Fruit fly (Drosophila melanogaster) whole organism, embryonic: ENCODE data around the gene Dus1.

Experiments
- Atf3 ChIP-seq: fragments of 200-800 bp; sonication (Bioruptor generic); optimal IDR thresholded peaks from 3 replicates; lab custom pipeline; 2016; ENCODE audit warnings: missing biosample characterization, missing genetic modification characterization
- Bgb ChIP-seq: fragments of 200-800 bp; sonication (Bioruptor generic); IDR thresholded peaks from 2 replicates; pipeline ENCODE4 v1.3.6; 2022; ENCODE audit warnings: missing biosample characterization, missing genetic modification characterization; ENCODE audit not compliant: partially characterized antibody
- CG10366 ChIP-seq: fragments of 200-800 bp; sonication (Bioruptor generic); IDR thresholded peaks from 2 replicates; pipeline ENCODE4 v1.3.6; 2022; ENCODE audit warnings: missing biosample characterization, missing genetic modification characterization
- CG11695 ChIP-seq: fragments of 200-800 bp; sonication (Bioruptor generic); IDR thresholded peaks from 3 replicates; pipeline ENCODE4 v1.3.6; 2022; ENCODE audit warnings: missing biosample characterization, missing genetic modification characterization
- CG12071 ChIP-seq: fragments of 200-800 bp; sonication (Bioruptor generic); optimal IDR thresholded peaks from 3 replicates; lab custom pipeline; 2018; ENCODE audit warnings: missing biosample characterization, mild to moderate bottlenecking, missing genetic modification characterization
- CG12155 ChIP-seq: fragments of 200-800 bp; sonication (Bioruptor generic); optimal IDR thresholded peaks from 3 replicates; lab custom pipeline; 2016; ENCODE audit warnings: missing biosample characterization, missing genetic modification characterization
- CG12942 ChIP-seq: fragments of 200-800 bp; sonication (Bioruptor generic); optimal IDR thresholded peaks from 3 replicates; lab custom pipeline; 2016; ENCODE audit warnings: missing biosample characterization, missing genetic modification characterization
- CG13624 ChIP-seq: fragments of 200-800 bp; sonication (Bioruptor generic); optimal IDR thresholded peaks from 2 replicates; lab custom pipeline; 2016; ENCODE audit warnings: missing biosample characterization, missing genetic modification characterization
- CG1647 ChIP-seq: fragments of 200-800 bp; sonication (Bioruptor generic); optimal IDR thresholded peaks from 3 replicates; lab custom pipeline; 2016; ENCODE audit warnings: missing biosample characterization, missing genetic modification characterization
- CG16863 ChIP-seq: fragments of 200-800 bp; sonication (Bioruptor generic); optimal IDR thresholded peaks from 3 replicates; lab custom pipeline; 2016; ENCODE audit warnings: missing biosample characterization, missing genetic modification characterization
- CG30431 ChIP-seq: fragments of 200-800 bp; sonication (Bioruptor generic); optimal IDR thresholded peaks from 2 replicates; lab custom pipeline; 2017; ENCODE audit warnings: missing biosample characterization, missing genetic modification characterization
- CG31365 ChIP-seq: fragments of 200-800 bp; sonication (Bioruptor generic); optimal IDR thresholded peaks from 2 replicates; lab custom pipeline; 2018; ENCODE audit warnings: missing biosample characterization, mild to moderate bottlenecking, missing genetic modification characterization
- CG4282 ChIP-seq: fragments of 200-800 bp; sonication (Bioruptor generic); optimal IDR thresholded peaks from 2 replicates; lab custom pipeline; 2016; ENCODE audit warnings: missing biosample characterization, missing genetic modification characterization
- CG4820 ChIP-seq: fragments of 200-800 bp; sonication (Bioruptor generic); optimal IDR thresholded peaks from 3 replicates; lab custom pipeline; 2016; ENCODE audit warnings: missing biosample characterization, missing genetic modification characterization
- CG6689 ChIP-seq: fragments of 200-800 bp; sonication (Bioruptor generic); IDR thresholded peaks from 2 replicates; pipeline ENCODE4 v1.3.6; 2022; ENCODE audit warnings: missing biosample characterization, missing genetic modification characterization
- CG7271 ChIP-seq: fragments of 200-800 bp; sonication (Bioruptor generic); optimal IDR thresholded peaks from 2 replicates; lab custom pipeline; 2018; ENCODE audit warnings: missing biosample characterization, mild to moderate bottlenecking, missing genetic modification characterization, moderate library complexity
- CG7372 ChIP-seq: fragments of 200-800 bp; sonication (Bioruptor generic); IDR thresholded peaks from 2 replicates; pipeline ENCODE4 v1.3.6; 2022; ENCODE audit warnings: missing biosample characterization, missing genetic modification characterization
- CG8089 ChIP-seq: fragments of 200-800 bp; sonication (Bioruptor generic); optimal IDR thresholded peaks from 3 replicates; lab custom pipeline; 2016; ENCODE audit warnings: missing biosample characterization, missing genetic modification characterization
- CG8290 ChIP-seq, 3 experiments: fragments of 200-800 bp; sonication (Bioruptor generic); optimal IDR thresholded peaks; 2 replicates each; lab custom pipeline; 2016 to 2019; ENCODE audit warnings: missing biosample characterization in 3 of 3, missing genetic modification characterization in 3 of 3, mild to moderate bottlenecking in 2 of 3, moderate library complexity in 1 of 3
- CG9215 ChIP-seq: fragments of 200-800 bp; sonication (Bioruptor generic); IDR thresholded peaks from 2 replicates; pipeline ENCODE4 v1.3.6; 2022; ENCODE audit warnings: missing biosample characterization, missing genetic modification characterization
- Gug ChIP-seq: fragments of 200-800 bp; sonication (Bioruptor generic); IDR thresholded peaks from 4 replicates; pipeline ENCODE4 v1.3.6; 2022; ENCODE audit warnings: missing biosample characterization, missing genetic modification characterization
- H2.0 ChIP-seq: fragments of 200-800 bp; sonication (Bioruptor generic); IDR thresholded peaks from 2 replicates; pipeline ENCODE4 v1.3.6; 2022; ENCODE audit warnings: missing biosample characterization, missing genetic modification characterization
- MESR4 ChIP-seq: fragments of 200-800 bp; sonication (Bioruptor generic); optimal IDR thresholded peaks from 2 replicates; lab custom pipeline; 2018; ENCODE audit warnings: missing biosample characterization, mild to moderate bottlenecking, missing genetic modification characterization, moderate library complexity
- Mad ChIP-seq: fragments of 200-800 bp; sonication (Bioruptor generic); optimal IDR thresholded peaks from 2 replicates; lab custom pipeline; 2016; ENCODE audit warnings: missing biosample characterization, missing genetic modification characterization
- Nf-YA ChIP-seq: fragments of 200-800 bp; sonication (Bioruptor generic); IDR thresholded peaks from 2 replicates; pipeline ENCODE4 v1.3.6; 2022; ENCODE audit warnings: missing biosample characterization, missing genetic modification characterization
- Oli ChIP-seq: fragments of 200-800 bp; sonication (Bioruptor generic); optimal IDR thresholded peaks from 2 replicates; lab custom pipeline; 2018; ENCODE audit warnings: missing biosample characterization, mild to moderate bottlenecking, missing genetic modification characterization, moderate library complexity
- Rfx ChIP-seq: fragments of 200-800 bp; sonication (Bioruptor generic); IDR thresholded peaks from 2 replicates; pipeline ENCODE4 v1.3.6; 2022; ENCODE audit warnings: missing biosample characterization, missing genetic modification characterization
- Spps ChIP-seq: fragments of 200-800 bp; sonication (Bioruptor generic); optimal IDR thresholded peaks from 2 replicates; lab custom pipeline; 2018; ENCODE audit warnings: missing biosample characterization, mild to moderate bottlenecking, missing genetic modification characterization
- ac ChIP-seq: fragments of 200-800 bp; sonication (Bioruptor generic); optimal IDR thresholded peaks from 3 replicates; lab custom pipeline; 2017; ENCODE audit warnings: missing biosample characterization, mild to moderate bottlenecking, missing genetic modification characterization
- ara ChIP-seq: fragments of 200-800 bp; sonication (Bioruptor generic); IDR thresholded peaks from 2 replicates; pipeline ENCODE4 v1.3.6; 2022; ENCODE audit warnings: missing biosample characterization, missing genetic modification characterization
- az2 ChIP-seq: fragments of 200-800 bp; sonication (Bioruptor generic); optimal IDR thresholded peaks from 3 replicates; lab custom pipeline; 2016; ENCODE audit warnings: missing biosample characterization, missing genetic modification characterization
- bbx ChIP-seq: fragments of 200-800 bp; sonication (Bioruptor generic); IDR thresholded peaks from 2 replicates; pipeline ENCODE4 v1.3.6; 2022; ENCODE audit warnings: missing biosample characterization, missing genetic modification characterization; ENCODE audit not compliant: partially characterized antibody
- danr ChIP-seq: fragments of 200-800 bp; sonication (Bioruptor generic); IDR thresholded peaks from 2 replicates; pipeline ENCODE4 v1.3.6; 2022; ENCODE audit warnings: missing biosample characterization, missing genetic modification characterization
- dimm ChIP-seq: fragments of 200-800 bp; sonication (Bioruptor generic); IDR thresholded peaks from 2 replicates; pipeline ENCODE4 v1.3.6; 2022; ENCODE audit warnings: missing biosample characterization, missing genetic modification characterization
- dmrt99B ChIP-seq: fragments of 200-800 bp; sonication (Bioruptor generic); optimal IDR thresholded peaks from 2 replicates; lab custom pipeline; 2018; ENCODE audit warnings: missing biosample characterization, mild to moderate bottlenecking, missing genetic modification characterization, moderate library complexity
- exex ChIP-seq: fragments of 200-800 bp; sonication (Bioruptor generic); optimal IDR thresholded peaks from 4 replicates; lab custom pipeline; 2018; ENCODE audit warnings: missing biosample characterization, mild to moderate bottlenecking, missing genetic modification characterization, moderate library complexity
- gro ChIP-seq: fragments of 200-800 bp; sonication (Bioruptor generic); optimal IDR thresholded peaks from 2 replicates; lab custom pipeline; 2016; ENCODE audit warnings: missing biosample characterization, missing genetic modification characterization
- jigr1 ChIP-seq: fragments of 200-800 bp; sonication (Bioruptor generic); IDR thresholded peaks from 3 replicates; pipeline ENCODE4 v1.3.6; 2022; ENCODE audit warnings: missing biosample characterization, missing genetic modification characterization
- jumu ChIP-seq: fragments of 200-800 bp; sonication (Bioruptor generic); optimal IDR thresholded peaks from 3 replicates; lab custom pipeline; 2016; ENCODE audit warnings: missing biosample characterization, missing genetic modification characterization
- otp ChIP-seq: fragments of 200-800 bp; sonication (Bioruptor generic); IDR thresholded peaks from 3 replicates; pipeline ENCODE4, ENCODE4 v1.3.6; 2022; ENCODE audit warnings: missing biosample characterization, missing genetic modification characterization
- p53 ChIP-seq: fragments of 200-800 bp; sonication (Bioruptor generic); optimal IDR thresholded peaks from 2 replicates; lab custom pipeline; 2016; ENCODE audit warnings: missing biosample characterization, missing genetic modification characterization
- pita ChIP-seq: fragments of 200-800 bp; sonication (Bioruptor generic); optimal IDR thresholded peaks from 2 replicates; lab custom pipeline; 2017; ENCODE audit warnings: missing biosample characterization, mild to moderate bottlenecking, missing genetic modification characterization
- pros ChIP-seq: fragments of 200-800 bp; sonication (Bioruptor generic); optimal IDR thresholded peaks from 3 replicates; lab custom pipeline; 2019; ENCODE audit warnings: missing biosample characterization, mild to moderate bottlenecking, missing genetic modification characterization, moderate library complexity
- slou ChIP-seq: fragments of 200-800 bp; sonication (Bioruptor generic); optimal IDR thresholded peaks from 3 replicates; lab custom pipeline; 2016; ENCODE audit warnings: missing biosample characterization, missing genetic modification characterization
- slp2 ChIP-seq: fragments of 200-800 bp; sonication (Bioruptor generic); optimal IDR thresholded peaks from 2 replicates; lab custom pipeline; 2016; ENCODE audit warnings: missing biosample characterization, missing genetic modification characterization
- sna ChIP-seq: fragments of 200-800 bp; sonication (Bioruptor generic); IDR thresholded peaks from 2 replicates; pipeline ENCODE4 v1.3.6; 2022; ENCODE audit warnings: missing biosample characterization, missing genetic modification characterization; ENCODE audit not compliant: partially characterized antibody
- unpg ChIP-seq: fragments of 200-800 bp; sonication (Bioruptor generic); optimal IDR thresholded peaks from 3 replicates; lab custom pipeline; 2018; ENCODE audit warnings: missing biosample characterization, mild to moderate bottlenecking, missing genetic modification characterization, moderate library complexity
- vnd ChIP-seq: fragments of 200-800 bp; sonication (Bioruptor generic); IDR thresholded peaks from 3 replicates; pipeline ENCODE4 v1.3.6; 2022; ENCODE audit warnings: missing biosample characterization, missing genetic modification characterization; ENCODE audit not compliant: partially characterized antibody

Gene Dus1

DNA sequence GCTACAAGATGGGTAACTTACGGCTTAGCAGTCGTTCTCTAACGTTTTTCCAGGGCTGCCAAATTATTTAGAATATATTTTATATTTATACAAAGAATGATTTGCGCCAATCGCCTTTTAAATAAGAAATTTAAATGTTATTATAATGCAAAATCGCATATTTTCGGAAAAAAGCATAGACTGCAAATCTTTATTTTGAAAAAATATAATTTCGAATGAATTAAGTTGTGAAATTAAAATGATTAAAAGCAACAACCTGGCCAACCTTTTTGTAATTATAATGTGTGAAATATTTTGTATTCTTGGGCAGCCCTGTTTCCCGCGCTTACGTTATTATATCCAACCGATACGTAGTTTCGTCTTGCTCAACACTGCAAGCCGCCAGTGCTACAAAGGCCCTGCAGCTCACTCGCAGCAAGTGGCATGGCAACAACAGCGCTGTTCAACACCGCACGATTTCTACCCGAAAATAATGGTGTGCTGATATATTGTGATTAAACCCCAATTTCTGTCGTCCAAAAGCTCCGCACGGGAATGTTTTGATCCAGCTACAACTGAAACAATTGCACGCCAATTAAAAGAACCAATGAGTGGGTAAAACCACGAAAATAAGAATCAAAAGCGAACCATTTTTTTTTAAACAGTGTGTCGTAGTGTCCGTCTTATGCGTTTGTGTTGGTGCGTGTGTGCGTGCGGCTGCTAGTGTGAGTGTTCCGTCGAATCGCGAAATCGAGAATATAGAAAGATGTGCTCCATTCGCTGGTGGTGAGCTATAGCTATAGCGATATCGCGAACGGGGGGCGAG lies 26.1 kb upstream of the Dus1 start, which contains the start of gene Pi3K21B (continued):
- TF ChIP-seq exex (tag; lab: Kevin White, UChicago) (peak; percentile 46), pita (GFP tag; lab: Kevin White, UChicago) (no peak), Atf3 (GFP tag; lab: Kevin White, UChicago) (peak; percentile 86), otp (GFP tag; lab: Robert Waterston, UW) (peak; percentile 84), CG16863 (GFP tag; lab: Kevin White, UChicago) (peak; percentile 86), danr (GFP tag; lab: Robert Waterston, UW) (0 out of 2 replicates have a peak, but pooled peaks have one; percentile 31), az2 (peak; percentile 87), dmrt99B (tag; lab: Kevin White, UChicago) (peak; percentile 86), vnd (GFP tag; lab: Robert Waterston, UW) (no peak), slp2 (GFP tag; lab: Kevin White, UChicago) (peak; percentile 78), Rfx (peak; percentile 96), CG1647 (GFP tag; lab: Kevin White, UChicago) (peak; percentile 95), CG9215 (GFP tag; lab: Robert Waterston, UW) (peak; percentile 87), dimm (GFP tag; lab: Robert Waterston, UW) (peak; percentile 64), unpg (GFP tag; lab: Kevin White, UChicago) (peak; percentile 88), jumu (peak; percentile 93), sna (GFP tag; lab: Robert Waterston, UW) (0 out of 2 replicates have a peak, but pooled peaks have one; percentile 12), CG12155 (GFP tag; lab: Kevin White, UChicago) (peak; percentile 92), CG7372 (peak; percentile 80), slou (GFP tag; lab: Kevin White, UChicago) (peak; percentile 88), Gug (peak; percentile 82), H2.0 (GFP tag; lab: Robert Waterston, UW) (peak; percentile 84), CG4282 (peak; percentile 92), ac (peak; percentile 14), CG30431 (peak; percentile 79), CG8290 (GFP tag; optimal IDR thresholded peaks at IDR 0.05; lab: Kevin White, UChicago) (peak; percentile 86), CG8290 (tag; optimal IDR thresholded peaks at IDR 0.05; lab: Kevin White, UChicago) (peak in 1 of 2 experiments; percentile 96), CG8089 (peak; percentile 88), Mad (GFP tag; lab: Kevin White, UChicago) (peak; percentile 87), CG31365 (no peak), CG12942 (GFP tag; lab: Kevin White, UChicago) (peak; percentile 94), jigr1 (peak; percentile 72; the same call in 2 of the 3 replicates), Bgb (GFP tag; lab: Robert Waterston, UW) (peak; percentile 26; the same call in 1 of the 2 replicates), pros (GFP tag; lab: Kevin White, UChicago) (peak; percentile 36), CG12071 (GFP tag; lab: Kevin White, UChicago) (peak; percentile 62), CG4820 (GFP tag; lab: Kevin White, UChicago) (peak; percentile 88), bbx (GFP tag; lab: Robert Waterston, UW) (peak; percentile 54), p53 (GFP tag; lab: Kevin White, UChicago) (peak; percentile 36), ara (peak; percentile 82), gro (GFP tag; lab: Kevin White, UChicago) (peak; percentile 91), CG11695 (peak; percentile 80), CG13624 (GFP tag; lab: Kevin White, UChicago) (peak; percentile 91), CG7271 (tag; lab: Kevin White, UChicago) (peak; percentile 21), CG10366 (GFP tag; lab: Robert Waterston, UW) (peak; percentile 83), Spps (tag; lab: Kevin White, UChicago) (peak; percentile 58), MESR4 (peak; percentile 97), Nf-YA (GFP tag; lab: Robert Waterston, UW) (no peak; the same call in 1 of the 2 replicates), CG6689 (peak; percentile 83), Oli (tag; lab: Kevin White, UChicago) (peak; percentile 86)
